In genomic region chr2L:15908496-15909276, dm6 we compare ENCODE assay signal across 6 fruit fly cellular contexts.
A peak's percentile ranks its signal among the peaks of the same experiment; 100 is the strongest.
TF ChIP-seq lines count a peak whose summit lies in the region.

No protein-coding gene starts in this region.

- no peak for TF ChIP-seq CTCF in whole organism, embryonic (GFP tag; optimal IDR thresholded peaks at IDR 0.05; lab: Kevin White, UChicago)

TF ChIP-seq in whole organism, 6 proteins besides CTCF, POLR2A, EP300 and RAD21:
- no peak for TF ChIP-seq CG8478 (optimal IDR thresholded peaks at IDR 0.05; lab: Kevin White, UChicago)
- TF ChIP-seq EcR (GFP tag; optimal IDR thresholded peaks at IDR 0.05; lab: Kevin White, UChicago), result peak; percentile 78 to 91
TF ChIP-seq in whole organism: peak in this region for 1.

TF ChIP-seq in whole organism, adult, 20 proteins besides CTCF, POLR2A, EP300 and RAD21:
- TF ChIP-seq CG12768 (GFP tag; optimal IDR thresholded peaks at IDR 0.05; lab: Kevin White, UChicago), result no peak
- TF ChIP-seq CG5204 (GFP tag; optimal IDR thresholded peaks at IDR 0.05; lab: Kevin White, UChicago), result no peak
- peak; percentile 72 for TF ChIP-seq tj (GFP tag; optimal IDR thresholded peaks at IDR 0.05; lab: Kevin White, UChicago)

TF ChIP-seq in whole organism, embryonic, 481 proteins besides CTCF, POLR2A, EP300 and RAD21 (continues in another document):
- TF ChIP-seq Six4 (GFP tag; optimal IDR thresholded peaks at IDR 0.05; lab: Kevin White, UChicago), result peak; percentile 6
- TF ChIP-seq Gsc (GFP tag; IDR thresholded peaks at IDR 0.05; lab: Robert Waterston, UW), result no peak
- TF ChIP-seq btn (GFP tag; optimal IDR thresholded peaks at IDR 0.05; lab: Kevin White, UChicago), result no peak
- TF ChIP-seq ap (GFP tag; IDR thresholded peaks at IDR 0.05; lab: Robert Waterston, UW), result no peak
- TF ChIP-seq CG15269 (tag; optimal IDR thresholded peaks at IDR 0.05; lab: Kevin White, UChicago), result peak; percentile 82
- TF ChIP-seq CG7839 (tag; optimal IDR thresholded peaks at IDR 0.05; lab: Kevin White, UChicago), result peak; percentile 78
- peak; percentile 72 for TF ChIP-seq Adf1 (GFP tag; IDR thresholded peaks at IDR 0.05; lab: Robert Waterston, UW)
- peak; percentile 56 for TF ChIP-seq dmrt11E (tag; optimal IDR thresholded peaks at IDR 0.05; lab: Kevin White, UChicago)
- TF ChIP-seq p53 (GFP tag; optimal IDR thresholded peaks at IDR 0.05; lab: Kevin White, UChicago), result no peak
- TF ChIP-seq Elba2 (GFP tag; optimal IDR thresholded peaks at IDR 0.05; lab: Kevin White, UChicago), result no peak
- no peak for TF ChIP-seq pb (GFP tag; optimal IDR thresholded peaks at IDR 0.05; lab: Kevin White, UChicago)
- TF ChIP-seq bab2 (GFP tag; optimal IDR thresholded peaks at IDR 0.05; lab: Kevin White, UChicago), result no peak
- TF ChIP-seq Bdp1 (GFP tag; optimal IDR thresholded peaks at IDR 0.05; lab: Kevin White, UChicago), result no peak
- no peak for TF ChIP-seq Jarid2 (GFP tag; optimal IDR thresholded peaks at IDR 0.05; lab: Kevin White, UChicago)
- TF ChIP-seq CG7357 (GFP tag; IDR thresholded peaks at IDR 0.05; lab: Robert Waterston, UW), result no peak
- TF ChIP-seq nom (GFP tag; optimal IDR thresholded peaks at IDR 0.05; lab: Kevin White, UChicago), result no peak
- TF ChIP-seq bigmax (GFP tag; optimal IDR thresholded peaks at IDR 0.05; lab: Kevin White, UChicago), result no peak
- TF ChIP-seq ro (GFP tag; IDR thresholded peaks at IDR 0.05; lab: Robert Waterston, UW), result no peak
- TF ChIP-seq CG13287 (GFP tag; IDR thresholded peaks at IDR 0.05; lab: Robert Waterston, UW; ENCODE audit: partially characterized antibody), result peak; percentile 52; the same call in 1 of the 2 replicates
- no peak for TF ChIP-seq CG8281 (tag; optimal IDR thresholded peaks at IDR 0.05; lab: Kevin White, UChicago)
- TF ChIP-seq CG43689 (GFP tag; IDR thresholded peaks at IDR 0.05; lab: Robert Waterston, UW), result no peak
- TF ChIP-seq ranshi (GFP tag; IDR thresholded peaks at IDR 0.05; lab: Robert Waterston, UW), result no peak

TF ChIP-seq in whole organism, prepupa, 60 proteins besides CTCF, POLR2A, EP300 and RAD21 (continues in another document):
- TF ChIP-seq Eip75B (GFP tag; optimal IDR thresholded peaks at IDR 0.05; lab: Kevin White, UChicago) (peak; percentile 92), Met (GFP tag; optimal IDR thresholded peaks at IDR 0.05; lab: Kevin White, UChicago) (peak; percentile 35), CG10631 (GFP tag; optimal IDR thresholded peaks at IDR 0.05; lab: Kevin White, UChicago) (peak; percentile 5), Eip93F (GFP tag; optimal IDR thresholded peaks at IDR 0.05; lab: Kevin White, UChicago) (peak; percentile 59), Eip78C (GFP tag; lab: Kevin White, UChicago) (peak; percentile 17), svp (GFP tag; lab: Kevin White, UChicago) (peak; percentile 98), lz (GFP tag; optimal IDR thresholded peaks at IDR 0.05; lab: Kevin White, UChicago) (no peak), CG34406 (GFP tag; optimal IDR thresholded peaks at IDR 0.05; lab: Kevin White, UChicago) (peak; percentile 51), acj6 (GFP tag; optimal IDR thresholded peaks at IDR 0.05; lab: Kevin White, UChicago) (peak; percentile 17), vri (GFP tag; optimal IDR thresholded peaks at IDR 0.05; lab: Kevin White, UChicago) (peak; percentile 89), Lpt (GFP tag; optimal IDR thresholded peaks at IDR 0.05; lab: Kevin White, UChicago) (no peak), CG11294 (GFP tag; IDR thresholded peaks at IDR 0.05; lab: Robert Waterston, UW) (no peak), fd85E (GFP tag; optimal IDR thresholded peaks at IDR 0.05; lab: Kevin White, UChicago) (no peak), CG16779 (tag; optimal IDR thresholded peaks at IDR 0.05; lab: Kevin White, UChicago) (no peak), CG8119 (GFP tag; IDR thresholded peaks at IDR 0.05; lab: Robert Waterston, UW) (no peak), Blimp-1 (GFP tag; optimal IDR thresholded peaks at IDR 0.05; lab: Kevin White, UChicago) (peak; percentile 99), cyc (GFP tag; optimal IDR thresholded peaks at IDR 0.05; lab: Kevin White, UChicago) (no peak), CG6163 (GFP tag; IDR thresholded peaks at IDR 0.05; lab: Robert Waterston, UW) (peak; percentile 44; the same call in 1 of the 3 replicates), fd59A (GFP tag; optimal IDR thresholded peaks at IDR 0.05; lab: Kevin White, UChicago) (no peak), Sox102F (GFP tag; optimal IDR thresholded peaks at IDR 0.05; lab: Kevin White, UChicago) (peak; percentile 48), CG6854 (GFP tag; optimal IDR thresholded peaks at IDR 0.05; lab: Kevin White, UChicago) (peak; percentile 82), topi (GFP tag; optimal IDR thresholded peaks at IDR 0.05; lab: Kevin White, UChicago) (peak; percentile 3), fkh (GFP tag; optimal IDR thresholded peaks at IDR 0.05; lab: Kevin White, UChicago) (peak; percentile 96)

TF ChIP-seq in whole organism, pupa, 21 proteins besides CTCF, POLR2A, EP300 and RAD21:
- TF ChIP-seq CG13204 (GFP tag; optimal IDR thresholded peaks at IDR 0.05; lab: Kevin White, UChicago) (no peak), EcR (GFP tag; optimal IDR thresholded peaks at IDR 0.05; lab: Kevin White, UChicago) (peak; percentile 98)

TF ChIP-seq in whole organism, wandering third instar larva, 38 proteins besides CTCF, POLR2A, EP300 and RAD21:
- TF ChIP-seq h (GFP tag; optimal IDR thresholded peaks at IDR 0.05; lab: Kevin White, UChicago) (peak; percentile 35), Jra (GFP tag; optimal IDR thresholded peaks at IDR 0.05; lab: Kevin White, UChicago) (no peak), br (GFP tag; optimal IDR thresholded peaks at IDR 0.05; lab: Kevin White, UChicago) (peak; percentile 52), Dif (GFP tag; optimal IDR thresholded peaks at IDR 0.05; lab: Kevin White, UChicago; ENCODE audit: partially characterized antibody) (peak; percentile 1), CG9705 (GFP tag; optimal IDR thresholded peaks at IDR 0.05; lab: Kevin White, UChicago) (no peak), dl (GFP tag; optimal IDR thresholded peaks at IDR 0.05; lab: Kevin White, UChicago; ENCODE audit: insufficient read depth in 1 of 2, partially characterized antibody in 2 of 2) (peak in 1 of 2 experiments; percentile 41), jim (GFP tag; optimal IDR thresholded peaks at IDR 0.05; lab: Kevin White, UChicago) (no peak), Hr83 (GFP tag; optimal IDR thresholded peaks at IDR 0.05; lab: Kevin White, UChicago; ENCODE audit: poor library complexity, severe bottlenecking) (no peak), CrebA (GFP tag; optimal IDR thresholded peaks at IDR 0.05; lab: Kevin White, UChicago; ENCODE audit: borderline replicate concordance) (peak; percentile 60), foxo (GFP tag; optimal IDR thresholded peaks at IDR 0.05; lab: Kevin White, UChicago) (no peak), HLH106 (tag; optimal IDR thresholded peaks at IDR 0.05; lab: Kevin White, UChicago) (no peak), Rel (GFP tag; optimal IDR thresholded peaks at IDR 0.05; lab: Kevin White, UChicago) (peak; percentile 17), Rel (tag; optimal IDR thresholded peaks at IDR 0.05; lab: Kevin White, UChicago) (peak; percentile 99), N (GFP tag; optimal IDR thresholded peaks at IDR 0.05; lab: Kevin White, UChicago) (no peak), pan (optimal IDR thresholded peaks at IDR 0.05; lab: Kevin White, UChicago) (no peak), sage (GFP tag; optimal IDR thresholded peaks at IDR 0.05; lab: Kevin White, UChicago) (peak; percentile 16), Sp1 (GFP tag; optimal IDR thresholded peaks at IDR 0.05; lab: Kevin White, UChicago) (peak; percentile 4), tai (GFP tag; optimal IDR thresholded peaks at IDR 0.05; lab: Kevin White, UChicago) (peak; percentile 43)
